Fruit fly (Drosophila melanogaster) whole organism: ENCODE results near the gene Mco4.

ENCODE experiments used
- CG8478 ChIP-seq: fragments of >200 bp; optimal IDR thresholded peaks from 2 replicates; lab custom pipeline; 2018; ENCODE audit warnings: inconsistent platforms
- pan ChIP-seq: fragments of >200 bp; optimal IDR thresholded peaks from 2 replicates; lab custom pipeline; 2017
- psq ChIP-seq: fragments of >200 bp; optimal IDR thresholded peaks from 2 replicates; lab custom pipeline; 2017
- usp ChIP-seq: fragments of >200 bp; optimal IDR thresholded peaks from 2 replicates; lab custom pipeline; 2017; ENCODE audit warnings: missing biosample characterization, missing genetic modification characterization, mixed read lengths

DNA sequence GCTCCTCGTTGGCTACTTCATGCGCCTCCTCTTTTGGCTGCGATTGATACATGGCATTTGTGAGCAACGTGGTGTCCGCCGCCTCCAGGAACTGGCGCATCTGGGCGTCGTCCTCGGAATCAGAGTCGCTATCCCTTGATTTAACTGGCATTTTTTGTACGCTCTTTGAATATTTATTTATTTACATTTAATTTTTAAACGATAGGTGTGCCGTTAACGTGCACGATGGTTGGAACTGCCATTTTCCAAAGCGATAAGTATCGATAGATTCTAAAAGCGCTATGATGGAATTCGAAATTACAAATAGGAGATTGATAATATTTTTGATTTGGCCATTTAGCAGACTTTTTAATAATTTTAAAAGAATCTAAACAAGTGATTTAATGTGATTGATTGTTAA, 3.5 kb downstream of the Mco4 start, which contains the start of gene CG32554:
- TF ChIP-seq psq (lab: Kevin White, UChicago) (no peak), CG8478 (lab: Kevin White, UChicago) (no peak), pan (no peak), usp (no peak)
